Fruit fly (Drosophila melanogaster): ENCODE measurements around the gene yellow-h.
A peak's percentile ranks its signal among the peaks of the same experiment; 100 is the strongest.

Gene yellow-h

dm6 chr4:193386-194334, 34.1 kb upstream of the yellow-h start, which contains the start of gene Abcd1:
Gene Abcd1, minus strand, starts transcription at chr4:193829.
- TF ChIP-seq dimm (GFP tag; IDR thresholded peaks at IDR 0.05) (no peak), CG11723 (GFP tag; optimal IDR thresholded peaks at IDR 0.05) (peak; percentile 95), Dad (GFP tag; optimal IDR thresholded peaks at IDR 0.05) (no peak), fd102C (GFP tag; optimal IDR thresholded peaks at IDR 0.05) (peak; percentile 14), pfk (GFP tag; optimal IDR thresholded peaks at IDR 0.05) (peak; percentile 95), CG8290 (GFP tag; optimal IDR thresholded peaks at IDR 0.05) (peak; percentile 52), CG8290 (tag; optimal IDR thresholded peaks at IDR 0.05) (no peak), CG1603 (tag; optimal IDR thresholded peaks at IDR 0.05) (peak; percentile 100), CG15601 (tag; optimal IDR thresholded peaks at IDR 0.05) (no peak), Max (GFP tag; optimal IDR thresholded peaks at IDR 0.05) (no peak), disco-r (GFP tag; optimal IDR thresholded peaks at IDR 0.05) (no peak), CG7357 (GFP tag; IDR thresholded peaks at IDR 0.05) (no peak), CG17186 (GFP tag; optimal IDR thresholded peaks at IDR 0.05) (no peak), Gug (GFP tag; IDR thresholded peaks at IDR 0.05) (no peak), row (GFP tag; IDR thresholded peaks at IDR 0.05) (peak; percentile 67; the same call in 2 of the 3 replicates), CG30020 (tag; optimal IDR thresholded peaks at IDR 0.05) (peak; percentile 100), ssp (GFP tag; IDR thresholded peaks at IDR 0.05) (peak; percentile 96), croc (GFP tag; conservative IDR thresholded peaks at IDR 0.05) (no peak), slou (GFP tag; optimal IDR thresholded peaks at IDR 0.05) (no peak), Sry-δ (GFP tag; optimal IDR thresholded peaks at IDR 0.05) (peak; percentile 29), Elba2 (GFP tag; optimal IDR thresholded peaks at IDR 0.05) (no peak), pzg (GFP tag; optimal IDR thresholded peaks at IDR 0.05) (peak; percentile 58), ERR (GFP tag; optimal IDR thresholded peaks at IDR 0.05) (no peak), Lhr (GFP tag; optimal IDR thresholded peaks at IDR 0.05) (peak; percentile 62), bowl (GFP tag; IDR thresholded peaks at IDR 0.05) (no peak), CG2116 (GFP tag; optimal IDR thresholded peaks at IDR 0.05) (peak; percentile 11), bigmax (GFP tag; optimal IDR thresholded peaks at IDR 0.05) (peak; percentile 71), YL-1 (GFP tag; optimal IDR thresholded peaks at IDR 0.05) (peak; percentile 11), CG12659 (GFP tag; optimal IDR thresholded peaks at IDR 0.05) (peak; percentile 34), CG17802 (tag; optimal IDR thresholded peaks at IDR 0.05) (peak; percentile 97), Ets97D (GFP tag; optimal IDR thresholded peaks at IDR 0.05) (peak; percentile 34), CG1024 (GFP tag; IDR thresholded peaks at IDR 0.05) (peak; percentile 98), CG3407 (GFP tag; optimal IDR thresholded peaks at IDR 0.05) (no peak), abd-A (tag; optimal IDR thresholded peaks at IDR 0.05) (no peak), HLH54F (GFP tag; optimal IDR thresholded peaks at IDR 0.05) (no peak), dmrt11E (tag; optimal IDR thresholded peaks at IDR 0.05) (peak; percentile 10), CG8089 (GFP tag; optimal IDR thresholded peaks at IDR 0.05) (peak; percentile 74), CG7786 (GFP tag; optimal IDR thresholded peaks at IDR 0.05) (no peak), Med (GFP tag) (no peak), pho (GFP tag; optimal IDR thresholded peaks at IDR 0.05) (no peak), CG4617 (GFP tag; optimal IDR thresholded peaks at IDR 0.05; ENCODE audit: borderline replicate concordance) (peak; percentile 62), MESR4 (GFP tag; optimal IDR thresholded peaks at IDR 0.05) (peak; percentile 86)

All from whole organism, embryonic.